Worm (Caenorhabditis elegans) whole organism, young adult: ENCODE data around the gene F18A1.1.

Source experiments
- ama-1 ChIP-seq, 3 experiments: fragments of 150-350 bp in 1 of 3; sonication (generic microtip) in 2 of 3; optimal IDR thresholded peaks; 2 replicates each; lab custom pipeline; 2014 to 2018; ENCODE audit warnings: missing biosample characterization in 2 of 3, missing genetic modification characterization in 2 of 3, missing genetic modification reagents in 2 of 3
- athp-1 ChIP-seq: sonication (generic microtip); optimal IDR thresholded peaks from 2 replicates; lab custom pipeline; 2017; ENCODE audit warnings: mild to moderate bottlenecking, missing genetic modification characterization, missing compliant biosample characterization
- ceh-40 ChIP-seq: fragments of 200-800 bp; sonication (Bioruptor generic); IDR thresholded peaks from 2 replicates; pipeline ENCODE4 v1.3.6; 2022; ENCODE audit warnings: missing genetic modification characterization, missing compliant biosample characterization
- him-1 ChIP-seq: sonication (generic microtip); optimal IDR thresholded peaks from 2 replicates; lab custom pipeline; 2016; ENCODE audit warnings: missing genotype, missing genetic modification reagents, missing genetic modification characterization, missing compliant biosample characterization
- hlh-26 ChIP-seq: fragments of 200-800 bp; sonication (Bioruptor generic); conservative IDR thresholded peaks from 2 replicates; pipeline ENCODE4 v1.3.6; 2022; ENCODE audit warnings: missing genetic modification reagents, missing genetic modification characterization, missing compliant biosample characterization
- madf-3 ChIP-seq: fragments of 200-800 bp; sonication (Bioruptor generic); IDR thresholded peaks from 2 replicates; pipeline ENCODE4 v1.3.6; 2022; ENCODE audit warnings: missing genetic modification reagents, missing genetic modification characterization, missing compliant biosample characterization

DNA sequence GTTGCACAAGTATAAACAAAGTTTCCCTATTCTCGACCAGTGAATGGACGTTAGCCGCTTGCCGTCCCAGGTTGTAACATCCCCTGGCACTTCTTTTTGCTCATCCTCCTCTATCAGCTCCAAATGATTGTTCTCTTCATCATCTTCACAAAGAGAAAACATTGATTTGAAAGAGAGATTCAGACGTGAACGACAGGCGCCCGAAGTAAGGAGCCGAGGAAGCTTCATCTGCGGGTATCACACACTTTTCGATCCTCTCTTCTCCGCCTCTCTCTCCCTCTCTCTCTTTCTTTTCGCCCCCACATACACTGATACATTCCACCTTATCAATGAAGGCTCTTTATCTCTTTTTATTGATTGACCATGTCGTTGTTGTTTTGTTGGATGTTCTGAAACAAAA is 38.1 kb downstream of the F18A1.1 start:
- TF ChIP-seq ceh-40 (GFP tag; lab: Robert Waterston, UW): no peak
- TF ChIP-seq madf-3: no peak
- no peak for TF ChIP-seq athp-1 (tag; lab: Kevin White, UChicago)
- no peak for TF ChIP-seq ama-1 (optimal IDR thresholded peaks at IDR 0.05; lab: Kevin White, UChicago)
- no peak for TF ChIP-seq ama-1 (GFP tag; optimal IDR thresholded peaks at IDR 0.05; lab: Kevin White, UChicago)
- no peak for TF ChIP-seq hlh-26
- TF ChIP-seq him-1 (tag; lab: Kevin White, UChicago): no peak
